Fruit fly (Drosophila melanogaster) whole organism, prepupa: ENCODE results near the gene CG32638.
"Not testable (repeated sequence)": the region's sequence is repeated elsewhere in the genome, so short reads cannot be mapped to it uniquely, and the experiment has no call there.

Source experiments
- CG11762 ChIP-seq: fragments of 200-800 bp; sonication (Bioruptor generic); optimal IDR thresholded peaks from 3 replicates; lab custom pipeline; 2016; ENCODE audit warnings: missing biosample characterization, missing genetic modification characterization; ENCODE audit not compliant: insufficient read depth
- CG16779 ChIP-seq: fragments of 200-800 bp; sonication (Bioruptor generic); optimal IDR thresholded peaks from 3 replicates; lab custom pipeline; 2017; ENCODE audit warnings: missing biosample characterization, mild to moderate bottlenecking, missing genetic modification characterization
- CG6792 ChIP-seq: fragments of 200-800 bp; sonication (Bioruptor generic); optimal IDR thresholded peaks from 3 replicates; lab custom pipeline; 2016; ENCODE audit warnings: missing biosample characterization, missing genetic modification characterization
- Eip78C ChIP-seq: fragments of 200-800 bp; sonication (Bioruptor generic); peaks from one replicate; lab custom pipeline; 2016; ENCODE audit warnings: missing biosample characterization, missing genetic modification characterization
- Gug ChIP-seq: fragments of 200-800 bp; sonication (Bioruptor generic); IDR thresholded peaks from 2 replicates; pipeline ENCODE4 v1.3.6; 2022; ENCODE audit warnings: missing biosample characterization, missing genetic modification characterization

- TF ChIP-seq Eip78C (GFP tag; lab: Kevin White, UChicago); CG11762; CG16779 (tag; lab: Kevin White, UChicago); Gug; CG6792 (GFP tag; lab: Kevin White, UChicago): not testable (repeated sequence)
These were observed 49.1 kb upstream of the CG32638 start, which contains the start of gene CG32640 for dm6 chrX:13177720-13178119.
